Worm (Caenorhabditis elegans): ENCODE measurements around the gene nuo-4.

Gene nuo-4

ce11 chrIII:7188300-7189052, 29.9 kb upstream of the nuo-4 start, which contains the start of the genes F37C12.21 and F37C12.10 (continued):
- TF ChIP-seq nhr-80 (tag; optimal IDR thresholded peaks at IDR 0.05) (peak; percentile 72), B0261.1 (tag; optimal IDR thresholded peaks at IDR 0.05) (no peak), cebp-2 (GFP tag; IDR thresholded peaks at IDR 0.05) (0 out of 2 replicates have a peak, but pooled peaks have one; percentile 63), let-526 (GFP tag; IDR thresholded peaks at IDR 0.05) (no peak), ama-1 (optimal IDR thresholded peaks at IDR 0.05) (no peak), ama-1 (GFP tag; optimal IDR thresholded peaks at IDR 0.05) (peak in 1 of 2 experiments; percentile 25), mcd-1 (GFP tag; IDR thresholded peaks at IDR 0.05) (0 out of 2 replicates have a peak, but pooled peaks have one; percentile 6), hrde-1 (tag; optimal IDR thresholded peaks at IDR 0.05; ENCODE audit: borderline replicate concordance) (no peak), F37B4.10 (GFP tag; IDR thresholded peaks at IDR 0.05) (no peak), hsf-1 (GFP tag; IDR thresholded peaks at IDR 0.05) (peak; percentile 48; the same call in 1 of the 2 replicates)

ce11 chrIII:7185473-7185872, 26.9 kb upstream of the nuo-4 start, which contains the start of gene F37C12.14:
F37C12.14 (minus strand) TSS chrIII:7185573.
- no peak for TF ChIP-seq F39B2.1 (GFP tag; IDR thresholded peaks at IDR 0.05)
- TF ChIP-seq Y53G8AR.9 (GFP tag; conservative IDR thresholded peaks at IDR 0.05) = no peak
- TF ChIP-seq pha-4 (tag; optimal IDR thresholded peaks at IDR 0.05) = no peak
- no peak for TF ChIP-seq T07F8.4 (tag; optimal IDR thresholded peaks at IDR 0.05)
- no peak for TF ChIP-seq ama-1 (optimal IDR thresholded peaks at IDR 0.05)
- no peak for TF ChIP-seq ama-1 (GFP tag; optimal IDR thresholded peaks at IDR 0.05)
- no peak for TF ChIP-seq nfyb-1 (GFP tag; IDR thresholded peaks at IDR 0.05)
- no peak for TF ChIP-seq F10E7.11 (tag; optimal IDR thresholded peaks at IDR 0.05)
- TF ChIP-seq attf-5 (GFP tag; optimal IDR thresholded peaks at IDR 0.05) = no peak
- no peak for TF ChIP-seq Y56A3A.18 (GFP tag; IDR thresholded peaks at IDR 0.05)
- TF ChIP-seq hmg-1.2 (GFP tag; IDR thresholded peaks at IDR 0.05) = no peak
- no peak for TF ChIP-seq D2030.7 (GFP tag; IDR thresholded peaks at IDR 0.05)
- no peak for TF ChIP-seq fkh-3 (tag; optimal IDR thresholded peaks at IDR 0.05)
- no peak for TF ChIP-seq dpff-1 (tag; optimal IDR thresholded peaks at IDR 0.05)
- TF ChIP-seq aptf-3 (GFP tag; IDR thresholded peaks at IDR 0.05) = no peak

ce11 chrIII:7184022-7184421, 25.4 kb upstream of the nuo-4 start, which contains the start of gene yju-2:
yju-2 (plus strand) TSS chrIII:7184336.
- no peak for TF ChIP-seq nhr-120 (GFP tag; IDR thresholded peaks at IDR 0.05)
- TF ChIP-seq attf-3 (GFP tag; conservative IDR thresholded peaks at IDR 0.05) = no peak
- no peak for TF ChIP-seq F55B11.4 (tag; optimal IDR thresholded peaks at IDR 0.05; ENCODE audit: borderline replicate concordance, insufficient read depth)
- TF ChIP-seq T07F8.4 (tag; optimal IDR thresholded peaks at IDR 0.05) = no peak
- TF ChIP-seq atf-7 (tag; optimal IDR thresholded peaks at IDR 0.05) = no peak
- no peak for TF ChIP-seq xnd-1 (tag; optimal IDR thresholded peaks at IDR 0.05)
- TF ChIP-seq sptf-2 (GFP tag; optimal IDR thresholded peaks at IDR 0.05) = no peak
- TF ChIP-seq F57A8.1 (GFP tag; optimal IDR thresholded peaks at IDR 0.05) = no peak
- TF ChIP-seq nhr-179 (tag; optimal IDR thresholded peaks at IDR 0.05) = no peak
- no peak for TF ChIP-seq ceh-91 (GFP tag; IDR thresholded peaks at IDR 0.05)
- no peak for TF ChIP-seq athp-1 (tag; optimal IDR thresholded peaks at IDR 0.05)
- TF ChIP-seq D2030.7 (GFP tag; IDR thresholded peaks at IDR 0.05) = no peak
- no peak for TF ChIP-seq B0019.2 (GFP tag; conservative IDR thresholded peaks at IDR 0.05)
- no peak for TF ChIP-seq aptf-2 (GFP tag; conservative IDR thresholded peaks at IDR 0.05)
- TF ChIP-seq egl-44 (GFP tag; IDR thresholded peaks at IDR 0.05) = no peak
- TF ChIP-seq F10E7.11 (tag; optimal IDR thresholded peaks at IDR 0.05) = no peak
- TF ChIP-seq tbp1 (GFP tag; optimal IDR thresholded peaks at IDR 0.05) = peak; percentile 11
- TF ChIP-seq sea-2 (GFP tag; IDR thresholded peaks at IDR 0.05) = no peak
- no peak for TF ChIP-seq Y95B8A.8 (GFP tag; IDR thresholded peaks at IDR 0.05)
- TF ChIP-seq ceh-79 (tag; optimal IDR thresholded peaks at IDR 0.05) = no peak
- peak; percentile 12 for TF ChIP-seq attf-5 (GFP tag; optimal IDR thresholded peaks at IDR 0.05)
- TF ChIP-seq pbrm-1 (GFP tag; IDR thresholded peaks at IDR 0.05) = no peak
- peak; percentile 31 for TF ChIP-seq snpc-4 (GFP tag; optimal IDR thresholded peaks at IDR 0.05)
- TF ChIP-seq snpc-4 (tag; optimal IDR thresholded peaks at IDR 0.05) = peak in 2 of 4 experiments; percentile 38 to 41
- no peak for TF ChIP-seq F33H1.4 (GFP tag; IDR thresholded peaks at IDR 0.05)
- no peak for TF ChIP-seq C17E4.6 (GFP tag; IDR thresholded peaks at IDR 0.05)
- no peak for TF ChIP-seq lsy-27 (tag; optimal IDR thresholded peaks at IDR 0.05; ENCODE audit: borderline replicate concordance, insufficient read depth)

All from whole organism, young adult.